Fruit fly (Drosophila melanogaster): ENCODE measurements around the gene Mipp1.
A peak's percentile ranks its signal among the peaks of the same experiment; 100 is the strongest.

The Mipp1 gene

dm6 chr3L:16587994-16588622 is 15.0 kb upstream of the Mipp1 start (continued):
- TF ChIP-seq slp2 (GFP tag; optimal IDR thresholded peaks at IDR 0.05): peak; percentile 24
- TF ChIP-seq YL-1 (GFP tag; optimal IDR thresholded peaks at IDR 0.05): peak; percentile 93
- TF ChIP-seq CG12299 (tag; optimal IDR thresholded peaks at IDR 0.05): peak; percentile 41
- no peak for TF ChIP-seq CG2875 (GFP tag; optimal IDR thresholded peaks at IDR 0.05)
- TF ChIP-seq az2 (GFP tag; optimal IDR thresholded peaks at IDR 0.05): peak; percentile 35
- TF ChIP-seq inv (GFP tag; IDR thresholded peaks at IDR 0.05; ENCODE audit: partially characterized antibody): peak; percentile 93
- peak; percentile 12 for TF ChIP-seq Six4 (GFP tag; optimal IDR thresholded peaks at IDR 0.05)
- TF ChIP-seq unpg (GFP tag; optimal IDR thresholded peaks at IDR 0.05): peak; percentile 64
- TF ChIP-seq bbx (GFP tag; IDR thresholded peaks at IDR 0.05; ENCODE audit: partially characterized antibody): peak; percentile 83
- peak; percentile 15 for TF ChIP-seq oc (tag; optimal IDR thresholded peaks at IDR 0.05)
- TF ChIP-seq CG12744 (GFP tag; optimal IDR thresholded peaks at IDR 0.05): peak; percentile 9
- TF ChIP-seq CG2116 (GFP tag; optimal IDR thresholded peaks at IDR 0.05): peak; percentile 79
- no peak for TF ChIP-seq Doc2 (GFP tag; IDR thresholded peaks at IDR 0.05)
- TF ChIP-seq cg (GFP tag; optimal IDR thresholded peaks at IDR 0.05): peak; percentile 89
- TF ChIP-seq CG17359 (tag; optimal IDR thresholded peaks at IDR 0.05): peak; percentile 54
- no peak for TF ChIP-seq CG10979 (tag; optimal IDR thresholded peaks at IDR 0.05)
- peak; percentile 37 for TF ChIP-seq dmrt11E (tag; optimal IDR thresholded peaks at IDR 0.05)
- TF ChIP-seq CG34422 (GFP tag; IDR thresholded peaks at IDR 0.05): peak; percentile 77
- no peak for TF ChIP-seq Oaz (GFP tag; IDR thresholded peaks at IDR 0.05)
- TF ChIP-seq Hr78 (GFP tag; optimal IDR thresholded peaks at IDR 0.05): no peak
- peak; percentile 50 to 99 for TF ChIP-seq tll (GFP tag; optimal IDR thresholded peaks at IDR 0.05)
- TF ChIP-seq wor (GFP tag; IDR thresholded peaks at IDR 0.05): peak; percentile 42
- peak; percentile 83 for TF ChIP-seq HmgZ (tag; optimal IDR thresholded peaks at IDR 0.05)
- no peak for TF ChIP-seq CG10321 (GFP tag; IDR thresholded peaks at IDR 0.05)
- no peak for TF ChIP-seq CG6175 (GFP tag; IDR thresholded peaks at IDR 0.05)
- no peak for TF ChIP-seq ara (GFP tag; IDR thresholded peaks at IDR 0.05)
- peak; percentile 82; the same call in 2 of the 4 replicates for TF ChIP-seq chinmo (GFP tag; IDR thresholded peaks at IDR 0.05; ENCODE audit: partially characterized antibody)
- no peak for TF ChIP-seq tio (GFP tag; optimal IDR thresholded peaks at IDR 0.05)
- TF ChIP-seq maf-S (GFP tag; optimal IDR thresholded peaks at IDR 0.05): peak; percentile 8
- TF ChIP-seq C15 (GFP tag; IDR thresholded peaks at IDR 0.05): no peak
- no peak for TF ChIP-seq Sox100B (GFP tag; optimal IDR thresholded peaks at IDR 0.05)
- TF ChIP-seq Rx (GFP tag; IDR thresholded peaks at IDR 0.05): no peak
- peak; percentile 62 for TF ChIP-seq CG18262 (tag; optimal IDR thresholded peaks at IDR 0.05)
- TF ChIP-seq CG10959 (GFP tag; IDR thresholded peaks at IDR 0.05): no peak
- no peak for TF ChIP-seq CG1832 (GFP tag; optimal IDR thresholded peaks at IDR 0.05)
- TF ChIP-seq Myb (GFP tag; optimal IDR thresholded peaks at IDR 0.05): peak; percentile 66
- TF ChIP-seq CG30020 (tag; optimal IDR thresholded peaks at IDR 0.05): peak; percentile 70
- no peak for TF ChIP-seq psq (GFP tag; optimal IDR thresholded peaks at IDR 0.05)
- peak; percentile 26 for TF ChIP-seq CG3065 (GFP tag; optimal IDR thresholded peaks at IDR 0.05)
- peak; percentile 38 for TF ChIP-seq Bteb2 (GFP tag; optimal IDR thresholded peaks at IDR 0.05)
- TF ChIP-seq Poxn (GFP tag; IDR thresholded peaks at IDR 0.05): peak; percentile 32; the same call in 1 of the 2 replicates
- peak; percentile 78 for TF ChIP-seq hkb (optimal IDR thresholded peaks at IDR 0.05)
- TF ChIP-seq hkb (GFP tag; IDR thresholded peaks at IDR 0.05): peak; percentile 51
- peak; percentile 95 for TF ChIP-seq hbn (GFP tag; IDR thresholded peaks at IDR 0.05; ENCODE audit: partially characterized antibody)
- TF ChIP-seq CG18011 (GFP tag; optimal IDR thresholded peaks at IDR 0.05): no peak
- peak; percentile 44 for TF ChIP-seq emc (GFP tag; optimal IDR thresholded peaks at IDR 0.05)
- peak; percentile 96 for TF ChIP-seq Doc3 (GFP tag; IDR thresholded peaks at IDR 0.05; ENCODE audit: partially characterized antibody)
- TF ChIP-seq Dp (GFP tag; optimal IDR thresholded peaks at IDR 0.05): peak; percentile 47
- peak; percentile 66 for TF ChIP-seq MBD-R2 (GFP tag; IDR thresholded peaks at IDR 0.05)
